Fruit fly (Drosophila melanogaster) whole organism, prepupa: ENCODE results near the gene SCAR.

Experiments
- CG10631 ChIP-seq: fragments of 200-800 bp; sonication (Bioruptor generic); optimal IDR thresholded peaks from 2 replicates; lab custom pipeline; 2016; ENCODE audit warnings: missing biosample characterization, missing genetic modification characterization
- CG11294 ChIP-seq: fragments of 200-800 bp; sonication (Bioruptor generic); IDR thresholded peaks from 2 replicates; pipeline ENCODE4 v1.3.6; 2022; ENCODE audit warnings: missing biosample characterization, missing genetic modification characterization
- CG11902 ChIP-seq: fragments of 200-800 bp; sonication (Bioruptor generic); optimal IDR thresholded peaks from 3 replicates; lab custom pipeline; 2016; ENCODE audit warnings: missing biosample characterization, missing genetic modification characterization
- CG15336 ChIP-seq: fragments of 200-800 bp; sonication (Bioruptor generic); IDR thresholded peaks from 2 replicates; pipeline ENCODE4 v1.3.6; 2022; ENCODE audit warnings: missing biosample characterization, missing genetic modification characterization
- CG1621 ChIP-seq: fragments of 200-800 bp; sonication (Bioruptor generic); optimal IDR thresholded peaks from 3 replicates; lab custom pipeline; 2018; ENCODE audit warnings: missing biosample characterization, mild to moderate bottlenecking, missing genetic modification characterization
- CG16779 ChIP-seq: fragments of 200-800 bp; sonication (Bioruptor generic); optimal IDR thresholded peaks from 3 replicates; lab custom pipeline; 2017; ENCODE audit warnings: missing biosample characterization, mild to moderate bottlenecking, missing genetic modification characterization
- CG31627 ChIP-seq: fragments of 200-800 bp; sonication (Bioruptor generic); optimal IDR thresholded peaks from 3 replicates; lab custom pipeline; 2016; ENCODE audit warnings: missing biosample characterization, missing genetic modification characterization
- CG34406 ChIP-seq: fragments of 200-800 bp; sonication (Bioruptor generic); optimal IDR thresholded peaks from 3 replicates; lab custom pipeline; 2016; ENCODE audit warnings: missing biosample characterization, missing genetic modification characterization
- CG4318 ChIP-seq: fragments of 200-800 bp; sonication (Bioruptor generic); optimal IDR thresholded peaks from 3 replicates; lab custom pipeline; 2017; ENCODE audit warnings: missing biosample characterization, mild to moderate bottlenecking, missing genetic modification characterization
- CG6163 ChIP-seq: fragments of 200-800 bp; sonication (Bioruptor generic); IDR thresholded peaks from 3 replicates; pipeline ENCODE4 v1.3.6; 2022; ENCODE audit warnings: missing biosample characterization, missing genetic modification characterization
- CG6276 ChIP-seq: fragments of 200-800 bp; sonication (Bioruptor generic); optimal IDR thresholded peaks from 2 replicates; lab custom pipeline; 2017; ENCODE audit warnings: missing biosample characterization, mild to moderate bottlenecking, missing genetic modification characterization
- CG6854 ChIP-seq: fragments of 200-800 bp; sonication (Bioruptor generic); optimal IDR thresholded peaks from 2 replicates; lab custom pipeline; 2017; ENCODE audit warnings: missing biosample characterization, mild to moderate bottlenecking, missing genetic modification characterization
- CG7368 ChIP-seq: fragments of 200-800 bp; sonication (Bioruptor generic); optimal IDR thresholded peaks from 3 replicates; lab custom pipeline; 2016; ENCODE audit warnings: missing biosample characterization, missing genetic modification characterization
- CG8119 ChIP-seq: fragments of 200-800 bp; sonication (Bioruptor generic); IDR thresholded peaks from 3 replicates; pipeline ENCODE4 v1.3.6; 2022; ENCODE audit warnings: missing biosample characterization, missing genetic modification characterization
- CG8632 ChIP-seq: fragments of 200-800 bp; sonication (Bioruptor generic); optimal IDR thresholded peaks from 3 replicates; lab custom pipeline; 2016; ENCODE audit warnings: missing biosample characterization, missing genetic modification characterization
- Eip75B ChIP-seq: fragments of 200-800 bp; sonication (Bioruptor generic); optimal IDR thresholded peaks from 3 replicates; lab custom pipeline; 2016; ENCODE audit warnings: missing biosample characterization, missing genetic modification characterization
- Eip78C ChIP-seq: fragments of 200-800 bp; sonication (Bioruptor generic); peaks from one replicate; lab custom pipeline; 2016; ENCODE audit warnings: missing biosample characterization, missing genetic modification characterization
- Eip93F ChIP-seq: fragments of 200-800 bp; sonication (Bioruptor generic); optimal IDR thresholded peaks from 2 replicates; lab custom pipeline; 2016; ENCODE audit warnings: missing biosample characterization, mild to moderate bottlenecking, missing genetic modification characterization
- Ets96B ChIP-seq: fragments of 200-800 bp; optimal IDR thresholded peaks from 2 replicates; lab custom pipeline; 2019; ENCODE audit warnings: missing biosample characterization, mild to moderate bottlenecking, missing genetic modification characterization, moderate library complexity
- Hr38 ChIP-seq: sonication (Bioruptor generic); optimal IDR thresholded peaks from 2 replicates; lab custom pipeline; 2016; ENCODE audit warnings: missing biosample characterization, missing genetic modification characterization
- Met ChIP-seq: fragments of 200-800 bp; sonication (Bioruptor generic); optimal IDR thresholded peaks from 3 replicates; lab custom pipeline; 2016; ENCODE audit warnings: missing biosample characterization, missing genetic modification characterization
- Smox ChIP-seq: fragments of 200-800 bp; sonication (Bioruptor generic); optimal IDR thresholded peaks from 3 replicates; lab custom pipeline; 2016; ENCODE audit warnings: missing biosample characterization, missing genetic modification characterization
- Sox102F ChIP-seq: fragments of 200-800 bp; sonication (Bioruptor generic); optimal IDR thresholded peaks from 2 replicates; lab custom pipeline; 2016; ENCODE audit warnings: missing biosample characterization, mild to moderate bottlenecking, missing genetic modification characterization
- Sox14 ChIP-seq: fragments of 200-800 bp; sonication (Bioruptor generic); optimal IDR thresholded peaks from 3 replicates; lab custom pipeline; 2016; ENCODE audit warnings: missing biosample characterization, missing genetic modification characterization
- Sox15 ChIP-seq: fragments of 200-800 bp; sonication (Bioruptor generic); optimal IDR thresholded peaks from 3 replicates; lab custom pipeline; 2016; ENCODE audit warnings: missing biosample characterization, missing genetic modification characterization
- cyc ChIP-seq: fragments of 200-800 bp; sonication (Bioruptor generic); optimal IDR thresholded peaks from 3 replicates; lab custom pipeline; 2016; ENCODE audit warnings: missing biosample characterization, missing genetic modification characterization
- dac ChIP-seq: fragments of 200-800 bp; sonication (Bioruptor generic); optimal IDR thresholded peaks from 2 replicates; lab custom pipeline; 2017; ENCODE audit warnings: missing biosample characterization, mild to moderate bottlenecking, missing genetic modification characterization
- dsx ChIP-seq: fragments of 200-800 bp; optimal IDR thresholded peaks from 3 replicates; lab custom pipeline; 2019; ENCODE audit warnings: missing biosample characterization, mild to moderate bottlenecking, missing genetic modification characterization, moderate library complexity; ENCODE audit not compliant: poor library complexity, severe bottlenecking
- eg ChIP-seq: fragments of 200-800 bp; sonication (Bioruptor generic); IDR thresholded peaks from 3 replicates; pipeline ENCODE4 v1.3.6; 2022; ENCODE audit warnings: missing biosample characterization, missing genetic modification characterization
- fd59A ChIP-seq: fragments of 200-800 bp; sonication (Bioruptor generic); optimal IDR thresholded peaks from 2 replicates; lab custom pipeline; 2017; ENCODE audit warnings: missing biosample characterization, mild to moderate bottlenecking, missing genetic modification characterization, missing genetic modification reagents
- fd85E ChIP-seq: fragments of 200-800 bp; sonication (Bioruptor generic); optimal IDR thresholded peaks from 3 replicates; lab custom pipeline; 2016; ENCODE audit warnings: missing biosample characterization, missing genetic modification characterization
- fkh ChIP-seq: fragments of 200-800 bp; sonication (Bioruptor generic); optimal IDR thresholded peaks from 3 replicates; lab custom pipeline; 2017; ENCODE audit warnings: missing biosample characterization, mild to moderate bottlenecking, missing genetic modification characterization, moderate library complexity
- net ChIP-seq: fragments of 200-800 bp; sonication (Bioruptor generic); optimal IDR thresholded peaks from 3 replicates; lab custom pipeline; 2016; ENCODE audit warnings: missing biosample characterization, missing genetic modification characterization
- salr ChIP-seq, 2 experiments: fragments of 200-800 bp; sonication (Bioruptor generic); optimal IDR thresholded peaks; 3 replicates each; lab custom pipeline; 2016 to 2018; ENCODE audit warnings: missing biosample characterization in 2 of 2, missing genetic modification characterization in 2 of 2, mild to moderate bottlenecking in 1 of 2
- ss ChIP-seq, 2 experiments: fragments of 200-800 bp; sonication (Bioruptor generic); optimal IDR thresholded peaks; 2 replicates in 1 of 2; 3 replicates in 1 of 2; lab custom pipeline; 2017 to 2018; ENCODE audit warnings: mild to moderate bottlenecking in 2 of 2, missing biosample characterization in 2 of 2, missing genetic modification characterization in 2 of 2, moderate library complexity in 1 of 2
- topi ChIP-seq: fragments of 200-800 bp; sonication (Bioruptor generic); optimal IDR thresholded peaks from 3 replicates; lab custom pipeline; 2016; ENCODE audit warnings: missing biosample characterization, missing genetic modification characterization
- vri ChIP-seq: fragments of 200-800 bp; sonication (Bioruptor generic); optimal IDR thresholded peaks from 3 replicates; lab custom pipeline; 2016; ENCODE audit warnings: missing biosample characterization, mild to moderate bottlenecking, missing genetic modification characterization

The SCAR gene

dm6 chr2L:10976046-10976863 is at the start of gene SCAR, which contains the start of gene ATPsynG:
Gene SCAR, plus strand, starts transcription at chr2L:10976772.
Gene ATPsynG, minus strand, starts transcription at chr2L:10976399.
- TF ChIP-seq Eip78C (peak; percentile 34), vri (GFP tag; lab: Kevin White, UChicago) (peak; percentile 78), Ets96B (tag; lab: Kevin White, UChicago) (no peak)

DNA sequence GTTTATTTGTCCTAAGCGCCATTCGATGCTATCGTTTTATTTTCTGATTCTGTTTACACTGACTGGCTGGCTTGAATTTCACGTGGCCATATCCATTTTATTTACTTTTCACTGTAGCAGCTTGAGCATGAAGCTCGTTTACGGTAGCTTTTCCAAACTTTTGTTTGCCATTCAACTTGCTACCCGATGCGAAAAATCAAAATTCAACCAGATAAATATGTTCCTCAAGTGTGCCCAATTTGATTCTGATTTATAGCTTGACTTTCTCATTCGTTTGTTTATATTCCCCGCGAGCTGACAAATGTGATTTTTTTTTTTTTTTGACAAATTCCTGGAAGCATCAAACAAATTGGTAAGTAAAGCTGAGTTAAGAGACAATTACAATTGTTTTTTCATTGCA is 40.2 kb upstream of the SCAR start, which contains the start of gene CG14072:
CG14072 (plus strand) TSS at position 301 of the 400 bp plus-strand sequence.
- TF ChIP-seq Sox15 (GFP tag; lab: Kevin White, UChicago) (no peak), CG8632 (GFP tag; lab: Kevin White, UChicago) (no peak), eg (GFP tag; lab: Robert Waterston, UW) (no peak), Smox (GFP tag; lab: Kevin White, UChicago) (no peak), fd85E (GFP tag; lab: Kevin White, UChicago) (no peak), dac (GFP tag; lab: Kevin White, UChicago) (no peak), fkh (GFP tag; lab: Kevin White, UChicago) (no peak), CG34406 (GFP tag; lab: Kevin White, UChicago) (no peak), CG10631 (GFP tag; lab: Kevin White, UChicago) (no peak), CG4318 (no peak), Eip93F (GFP tag; lab: Kevin White, UChicago) (no peak)
- TF ChIP-seq, all 60 proteins: peak for 0

DNA sequence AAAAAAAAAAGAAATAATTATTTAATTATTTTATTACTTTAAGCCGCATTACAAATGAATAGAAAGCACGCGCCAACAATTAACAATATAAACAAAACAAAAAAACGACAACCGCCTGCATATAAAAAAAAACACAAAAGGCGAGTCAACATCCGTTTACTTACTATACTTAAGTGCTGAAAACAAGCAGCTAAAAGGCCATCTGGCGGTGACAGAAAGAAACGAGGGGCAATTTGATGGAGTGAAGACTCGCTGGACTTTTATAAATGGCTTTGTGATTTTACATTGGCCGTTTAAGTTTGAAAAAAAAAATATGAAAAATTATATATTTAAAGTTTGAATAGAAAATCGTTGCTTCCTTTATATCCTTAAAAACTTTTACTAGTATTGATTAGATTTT is 36.4 kb upstream of the SCAR start:
- no peak for TF ChIP-seq cyc
- TF ChIP-seq Eip75B (GFP tag; lab: Kevin White, UChicago) = no peak
- no peak for TF ChIP-seq Smox (GFP tag; lab: Kevin White, UChicago)
- TF ChIP-seq Ets96B (tag; lab: Kevin White, UChicago) = no peak
- TF ChIP-seq CG7368 (GFP tag; lab: Kevin White, UChicago) = no peak
- no peak for TF ChIP-seq CG34406 (GFP tag; lab: Kevin White, UChicago)
- TF ChIP-seq Sox15 (GFP tag; lab: Kevin White, UChicago) = no peak
- TF ChIP-seq CG11294 (GFP tag; lab: Robert Waterston, UW) = no peak
- TF ChIP-seq eg (GFP tag; lab: Robert Waterston, UW) = no peak
- no peak for TF ChIP-seq CG31627
- TF ChIP-seq net = no peak
- TF ChIP-seq fkh (GFP tag; lab: Kevin White, UChicago) = no peak
- TF ChIP-seq dsx (GFP tag; lab: Kevin White, UChicago) = no peak
- TF ChIP-seq Eip78C = no peak
- TF ChIP-seq topi (GFP tag; lab: Kevin White, UChicago) = no peak
- TF ChIP-seq Sox102F (GFP tag; lab: Kevin White, UChicago) = no peak
- no peak for TF ChIP-seq CG1621 (tag; lab: Kevin White, UChicago)
- TF ChIP-seq CG6276 = no peak

DNA sequence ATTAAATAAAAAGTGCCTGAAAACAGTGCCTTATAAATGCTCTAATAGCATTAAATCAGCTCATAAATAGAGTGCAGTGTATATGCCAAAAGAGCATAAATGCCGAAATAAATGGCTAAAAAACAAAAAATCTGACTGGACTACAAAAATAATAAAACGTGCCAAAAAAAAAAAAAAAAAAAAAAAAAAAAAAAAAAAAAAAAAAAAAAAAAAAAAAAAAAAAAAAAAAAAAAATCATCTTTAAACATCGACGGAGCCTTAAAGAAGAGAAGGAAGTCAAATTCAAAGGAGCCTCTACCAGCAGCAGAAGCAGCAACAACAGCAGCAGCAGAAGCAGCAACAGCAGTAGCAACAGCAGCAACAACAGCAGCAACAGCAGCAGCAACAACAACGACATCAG is 28.8 kb upstream of the SCAR start:
- TF ChIP-seq CG8119 (GFP tag; lab: Robert Waterston, UW) (peak; percentile 75), eg (GFP tag; lab: Robert Waterston, UW) (0 out of 3 replicates have a peak, but pooled peaks have one; percentile 24), CG6163 (peak; percentile 70; the same call in 2 of the 3 replicates)

- TF ChIP-seq ss (GFP tag; optimal IDR thresholded peaks at IDR 0.05; lab: Kevin White, UChicago) (no peak), fkh (GFP tag; lab: Kevin White, UChicago) (no peak)
- TF ChIP-seq, all 60 proteins: peak for 0
Measured at dm6 chr2L:10963979-10964378, 12.6 kb upstream of the SCAR start, which contains the start of gene dpr2. Gene dpr2, minus strand, starts transcription at chr2L:10964153.

dm6 chr2L:10964493-10964892 is 12.1 kb upstream of the SCAR start:
- no peak for TF ChIP-seq CG10631 (GFP tag; lab: Kevin White, UChicago)
- TF ChIP-seq eg (GFP tag; lab: Robert Waterston, UW) = no peak
- no peak for TF ChIP-seq CG11902 (GFP tag; lab: Kevin White, UChicago)
- no peak for TF ChIP-seq CG15336 (GFP tag; lab: Robert Waterston, UW)
- no peak for TF ChIP-seq cyc
- no peak for TF ChIP-seq Met (GFP tag; lab: Kevin White, UChicago)
- TF ChIP-seq fd59A (GFP tag; lab: Kevin White, UChicago) = no peak
- no peak for TF ChIP-seq CG6163
- TF ChIP-seq topi (GFP tag; lab: Kevin White, UChicago) = no peak
- TF ChIP-seq CG8119 (GFP tag; lab: Robert Waterston, UW) = no peak
- no peak for TF ChIP-seq Hr38 (GFP tag; lab: Kevin White, UChicago)
- no peak for TF ChIP-seq CG1621 (tag; lab: Kevin White, UChicago)
- no peak for TF ChIP-seq salr (GFP tag; optimal IDR thresholded peaks at IDR 0.05; lab: Kevin White, UChicago)
- TF ChIP-seq Sox102F (GFP tag; lab: Kevin White, UChicago) = no peak
- no peak for TF ChIP-seq Sox14 (GFP tag; lab: Kevin White, UChicago)
- TF ChIP-seq Ets96B (tag; lab: Kevin White, UChicago) = no peak
- no peak for TF ChIP-seq Eip75B (GFP tag; lab: Kevin White, UChicago)
- TF ChIP-seq CG6854 (GFP tag; lab: Kevin White, UChicago) = no peak
- TF ChIP-seq CG16779 (tag; lab: Kevin White, UChicago) = no peak
- TF ChIP-seq, all 60 proteins: peak for 0
